Fruit fly (Drosophila melanogaster) whole organism: ENCODE results near the gene CG18081.

Experiments used
- CG8478 ChIP-seq: fragments of >200 bp; optimal IDR thresholded peaks from 2 replicates; lab custom pipeline; 2018; ENCODE audit warnings: inconsistent platforms
- Dll ChIP-seq: fragments of >200 bp; optimal IDR thresholded peaks from 2 replicates; lab custom pipeline; 2017
- EcR ChIP-seq, 2 experiments: fragments of >200 bp; optimal IDR thresholded peaks; 2 replicates each; lab custom pipeline; 2017; ENCODE audit warnings: missing biosample characterization in 2 of 2, missing genetic modification characterization in 2 of 2, missing genetic modification reagents in 2 of 2
- pan ChIP-seq: fragments of >200 bp; optimal IDR thresholded peaks from 2 replicates; lab custom pipeline; 2017
- psq ChIP-seq: fragments of >200 bp; optimal IDR thresholded peaks from 2 replicates; lab custom pipeline; 2017
- usp ChIP-seq: fragments of >200 bp; optimal IDR thresholded peaks from 2 replicates; lab custom pipeline; 2017; ENCODE audit warnings: missing biosample characterization, missing genetic modification characterization, mixed read lengths

CG18081 gene

dm6 chr3L:15834877-15835555, at the start of gene CG18081:
Gene CG18081 (minus strand): TSS chr3L:15835388.
- TF ChIP-seq psq (no peak), Dll (no peak), pan (lab: Kevin White, UChicago) (no peak), usp (no peak), EcR (GFP tag; optimal IDR thresholded peaks at IDR 0.05; lab: Kevin White, UChicago) (no peak)

- TF ChIP-seq Dll (no peak), usp (no peak), psq (no peak), EcR (GFP tag; optimal IDR thresholded peaks at IDR 0.05; lab: Kevin White, UChicago) (no peak), CG8478 (no peak), pan (lab: Kevin White, UChicago) (no peak)
Measured at dm6 chr3L:15877520-15877919, 42.3 kb upstream of the CG18081 start.

- TF ChIP-seq usp: no peak
- TF ChIP-seq pan (lab: Kevin White, UChicago): no peak
- TF ChIP-seq Dll: no peak
- no peak for TF ChIP-seq EcR (GFP tag; optimal IDR thresholded peaks at IDR 0.05; lab: Kevin White, UChicago)
- TF ChIP-seq psq: no peak
- no peak for TF ChIP-seq CG8478
Measured at dm6 chr3L:15856035-15856434, 20.8 kb upstream of the CG18081 start.

dm6 chr3L:15847655-15848054, 12.5 kb upstream of the CG18081 start:
- TF ChIP-seq usp (no peak), CG8478 (no peak), pan (lab: Kevin White, UChicago) (no peak), psq (no peak), Dll (no peak), EcR (GFP tag; optimal IDR thresholded peaks at IDR 0.05; lab: Kevin White, UChicago) (no peak)

DNA sequence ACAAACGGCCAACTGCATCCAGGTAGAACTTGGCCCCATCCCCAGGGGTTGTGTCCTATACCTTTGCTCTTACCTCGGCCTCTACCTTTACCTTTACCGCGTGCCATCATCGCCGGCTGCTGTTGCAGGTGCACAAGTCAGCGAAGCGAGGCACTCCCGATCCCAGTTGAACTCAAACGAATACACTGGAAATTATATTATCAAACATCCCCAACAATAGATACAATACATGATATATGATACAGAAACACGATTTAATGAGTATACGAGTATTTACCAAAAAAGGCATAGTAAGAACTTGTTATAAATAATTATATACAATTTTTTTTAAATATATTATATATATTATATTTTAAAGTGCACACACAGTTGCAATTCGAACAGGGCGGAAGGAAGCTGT, 12.0 kb upstream of the CG18081 start:
- no peak for TF ChIP-seq Dll

DNA sequence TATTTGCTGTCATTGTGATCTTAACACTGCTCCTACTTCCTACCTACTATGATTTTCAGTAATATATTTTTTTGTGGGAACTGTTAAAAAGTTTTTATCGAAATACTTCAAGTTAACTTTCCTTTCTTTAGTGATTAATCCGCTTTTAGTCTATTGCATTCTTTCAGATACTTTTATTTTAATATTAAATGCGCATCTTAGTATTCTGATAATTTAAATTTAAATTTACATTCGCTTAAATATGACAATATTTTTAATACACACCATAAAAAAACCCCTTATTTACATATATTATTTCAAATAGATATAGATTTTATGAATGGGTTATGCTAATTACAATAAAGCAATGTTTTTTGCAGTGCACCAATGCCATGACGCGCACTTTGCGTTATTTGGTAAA, 9.4 kb upstream of the CG18081 start:
- no peak for TF ChIP-seq Dll
- no peak for TF ChIP-seq EcR (GFP tag; optimal IDR thresholded peaks at IDR 0.05; lab: Kevin White, UChicago)

dm6 chr3L:15843962-15844361, 8.8 kb upstream of the CG18081 start, which contains the start of gene meru:
Gene meru (minus strand): TSS chr3L:15844062.
- TF ChIP-seq psq: no peak
- no peak for TF ChIP-seq usp
- no peak for TF ChIP-seq CG8478
- TF ChIP-seq pan (lab: Kevin White, UChicago): no peak
- TF ChIP-seq Dll: no peak
- no peak for TF ChIP-seq EcR (GFP tag; optimal IDR thresholded peaks at IDR 0.05; lab: Kevin White, UChicago)

DNA sequence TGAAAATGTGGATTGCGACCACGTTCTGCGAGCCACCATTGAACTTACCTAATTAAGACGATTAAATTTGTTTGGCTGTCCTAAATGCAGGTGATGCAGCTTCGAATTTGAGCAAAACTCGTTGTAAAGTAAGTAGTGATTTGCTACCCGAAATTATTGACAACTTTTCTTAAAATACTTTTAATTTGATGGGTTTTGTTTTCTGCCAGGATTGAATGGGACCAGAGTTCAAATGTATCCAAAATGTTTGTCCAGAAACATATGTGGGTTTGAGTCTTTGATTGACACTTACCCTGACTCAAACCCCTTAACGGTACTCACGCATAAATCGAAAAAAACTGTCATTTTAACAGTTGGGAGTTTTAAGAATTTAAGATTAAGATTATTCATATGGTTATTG, 2.0 kb upstream of the CG18081 start, which contains the start of gene CG15715:
Gene CG15715, minus strand, starts transcription at position 274 of the 400 bp plus-strand sequence.
- TF ChIP-seq usp (no peak), psq (no peak), Dll (no peak), pan (lab: Kevin White, UChicago) (no peak), CG8478 (no peak), EcR (GFP tag; optimal IDR thresholded peaks at IDR 0.05; lab: Kevin White, UChicago) (no peak)

- TF ChIP-seq psq (no peak), pan (lab: Kevin White, UChicago) (no peak), EcR (GFP tag; optimal IDR thresholded peaks at IDR 0.05; lab: Kevin White, UChicago) (no peak), Dll (no peak), usp (no peak), CG8478 (no peak)
Measured at dm6 chr3L:15832146-15832545, 3.0 kb downstream of the CG18081 start, which contains the start of gene CG12713. Gene CG12713 (plus strand): TSS chr3L:15832464.

DNA sequence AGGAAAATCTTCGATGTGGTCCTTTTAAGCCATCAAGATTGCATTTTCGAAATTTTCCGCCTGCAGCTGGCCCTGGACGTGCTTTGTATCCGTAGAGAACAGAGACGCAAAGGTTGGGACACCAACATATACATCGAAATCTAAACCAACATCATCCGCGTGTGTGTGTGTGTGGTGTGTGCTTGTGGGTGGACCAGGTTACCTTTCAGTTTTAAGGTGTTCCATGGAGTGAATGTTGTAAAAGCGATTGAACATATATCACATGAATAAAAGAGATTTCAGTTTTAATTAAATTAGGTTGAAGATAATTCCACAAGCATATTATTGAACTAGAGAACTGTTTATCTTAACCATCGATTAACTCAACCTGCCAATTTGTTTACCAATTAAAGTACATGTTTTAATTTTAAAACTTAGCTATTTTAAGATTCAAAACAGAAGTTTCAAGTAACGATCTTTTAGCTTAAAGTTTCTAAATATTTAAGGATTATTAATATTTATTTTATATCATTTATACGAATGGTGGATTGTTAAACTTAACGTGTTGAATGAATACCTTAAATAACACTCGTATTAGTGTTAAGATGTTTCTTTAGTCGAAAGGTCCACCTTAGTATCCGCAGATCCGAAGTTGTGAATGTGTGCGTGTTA, 8.1 kb downstream of the CG18081 start:
- TF ChIP-seq CG8478 (no peak), usp (no peak), psq (no peak), pan (lab: Kevin White, UChicago) (no peak), EcR (GFP tag; optimal IDR thresholded peaks at IDR 0.05; lab: Kevin White, UChicago) (no peak), Dll (no peak)

- TF ChIP-seq CG8478 (no peak), pan (lab: Kevin White, UChicago) (no peak)
Measured at dm6 chr3L:15826347-15826984, 8.7 kb downstream of the CG18081 start, which contains the start of the genes DCP2 and dbo. Gene DCP2 (minus strand): TSS chr3L:15826423. Gene dbo (plus strand): TSS chr3L:15826888.

- TF ChIP-seq pan (lab: Kevin White, UChicago) (no peak), psq (no peak), CG8478 (peak; percentile 76), EcR (GFP tag; optimal IDR thresholded peaks at IDR 0.05; lab: Kevin White, UChicago) (peak in 1 of 2 experiments; percentile 5), usp (no peak)
Measured at dm6 chr3L:15825493-15826209, 9.5 kb downstream of the CG18081 start.

DNA sequence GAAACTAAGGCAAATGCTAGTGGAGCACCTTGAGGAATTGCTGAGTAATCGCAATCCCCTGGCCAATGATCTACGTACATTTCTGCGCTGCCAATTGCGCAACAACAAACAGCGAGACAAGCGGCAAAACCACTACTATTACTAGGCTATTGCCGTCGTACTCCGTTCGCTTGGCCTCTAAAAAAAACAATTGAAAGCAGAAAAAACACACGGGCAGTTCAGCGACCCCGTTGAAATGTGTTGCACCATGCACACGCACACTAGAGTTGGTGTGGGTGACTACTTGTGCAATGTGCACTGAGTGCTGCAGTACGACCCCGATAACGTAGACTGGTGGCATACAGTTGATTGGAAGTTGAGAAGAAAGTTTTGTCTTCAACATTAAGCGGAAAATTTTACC, 10.7 kb downstream of the CG18081 start:
- TF ChIP-seq EcR (GFP tag; optimal IDR thresholded peaks at IDR 0.05; lab: Kevin White, UChicago) (peak; percentile 49 to 97), CG8478 (no peak), psq (no peak)
